Worm (Caenorhabditis elegans) whole organism, mixed stage, embryonic: ENCODE measurements around the gene gck-4.

Experiments
- M03D4.4 ChIP-seq: sonication (generic microtip); optimal IDR thresholded peaks from 2 replicates; lab custom pipeline; 2017; ENCODE audit warnings: mild to moderate bottlenecking, missing genetic modification characterization, missing compliant biosample characterization
- bed-3 ChIP-seq: fragments of 200-800 bp; sonication (Bioruptor generic); optimal IDR thresholded peaks from 3 replicates; lab custom pipeline; 2018; ENCODE audit warnings: mild to moderate bottlenecking, missing genetic modification characterization, moderate library complexity, missing compliant biosample characterization
- blmp-1 ChIP-seq: fragments of 150-350 bp; optimal IDR thresholded peaks from 2 replicates; lab custom pipeline; 2014; ENCODE audit warnings: missing biosample characterization, missing genetic modification characterization
- ceh-39 ChIP-seq: fragments of 150-350 bp; optimal IDR thresholded peaks from 2 replicates; lab custom pipeline; 2014; ENCODE audit warnings: missing biosample characterization, missing genetic modification characterization
- ceh-43 ChIP-seq: fragments of 200-800 bp; sonication (Bioruptor generic); optimal IDR thresholded peaks from 2 replicates; lab custom pipeline; 2018; ENCODE audit warnings: mild to moderate bottlenecking, missing genetic modification characterization, moderate library complexity, missing compliant biosample characterization
- ceh-83 ChIP-seq: fragments of 200-800 bp; sonication (Bioruptor generic); optimal IDR thresholded peaks from 2 replicates; lab custom pipeline; 2018; ENCODE audit warnings: mild to moderate bottlenecking, missing genetic modification characterization, missing compliant biosample characterization
- ces-1 ChIP-seq: fragments of 150-350 bp; optimal IDR thresholded peaks from 2 replicates; lab custom pipeline; 2014; ENCODE audit warnings: missing biosample characterization, missing genetic modification reagents, missing genetic modification characterization
- cnd-1 ChIP-seq: fragments of 200-800 bp; sonication (Bioruptor generic); optimal IDR thresholded peaks from 2 replicates; lab custom pipeline; 2018; ENCODE audit warnings: mild to moderate bottlenecking, missing genetic modification characterization, missing compliant biosample characterization
- drap-1 ChIP-seq: fragments of 200-800 bp; sonication (Bioruptor generic); optimal IDR thresholded peaks from 3 replicates; lab custom pipeline; 2018; ENCODE audit warnings: mild to moderate bottlenecking, missing genetic modification characterization, missing compliant biosample characterization
- elt-1 ChIP-seq: sonication (generic microtip); optimal IDR thresholded peaks from 2 replicates; lab custom pipeline; 2017; ENCODE audit warnings: missing genetic modification characterization, mild to moderate bottlenecking, missing compliant biosample characterization, antibody characterized with exemption, moderate library complexity, borderline replicate concordance; ENCODE audit not compliant: insufficient read depth
- elt-3 ChIP-seq: fragments of 150-350 bp; optimal IDR thresholded peaks from 2 replicates; lab custom pipeline; 2014; ENCODE audit warnings: missing biosample characterization, missing genetic modification characterization
- flh-1 ChIP-seq: fragments of 200-800 bp; sonication (Bioruptor generic); optimal IDR thresholded peaks from 2 replicates; lab custom pipeline; 2018; ENCODE audit warnings: mild to moderate bottlenecking, missing genetic modification characterization, moderate library complexity, missing compliant biosample characterization
- ham-2 ChIP-seq: fragments of 200-800 bp; sonication (Bioruptor generic); optimal IDR thresholded peaks from 2 replicates; lab custom pipeline; 2018; ENCODE audit warnings: mild to moderate bottlenecking, missing genetic modification characterization, missing compliant biosample characterization
- hlh-1 ChIP-seq: fragments of 150-350 bp; optimal IDR thresholded peaks from 2 replicates; lab custom pipeline; 2014; ENCODE audit warnings: missing biosample characterization, missing genetic modification reagents, missing genetic modification characterization
- lin-13 ChIP-seq: fragments of 150-350 bp; optimal IDR thresholded peaks from 2 replicates; lab custom pipeline; 2014; ENCODE audit warnings: missing biosample characterization, missing genetic modification characterization
- lin-32 ChIP-seq: fragments of 200-800 bp; sonication (Bioruptor generic); optimal IDR thresholded peaks from 2 replicates; lab custom pipeline; 2018; ENCODE audit warnings: mild to moderate bottlenecking, missing genetic modification characterization, missing compliant biosample characterization
- lsy-2 ChIP-seq: fragments of 150-350 bp; optimal IDR thresholded peaks from 2 replicates; lab custom pipeline; 2014; ENCODE audit warnings: missing biosample characterization, missing genetic modification characterization
- mab-5 ChIP-seq: fragments of 150-350 bp; optimal IDR thresholded peaks from 2 replicates; lab custom pipeline; 2014; ENCODE audit warnings: missing biosample characterization, missing genetic modification characterization
- mep-1 ChIP-seq: fragments of 150-350 bp; optimal IDR thresholded peaks from 2 replicates; lab custom pipeline; 2017; ENCODE audit warnings: missing biosample characterization, missing genetic modification reagents, missing genetic modification characterization, inconsistent platforms
- mls-2 ChIP-seq: sonication (generic microtip); optimal IDR thresholded peaks from 2 replicates; lab custom pipeline; 2016; ENCODE audit warnings: mild to moderate bottlenecking, missing genetic modification characterization, moderate library complexity, missing compliant biosample characterization
- nhr-12 ChIP-seq: fragments of 150-350 bp; optimal IDR thresholded peaks from 2 replicates; lab custom pipeline; 2014; ENCODE audit warnings: missing biosample characterization, missing genetic modification characterization
- nhr-2 ChIP-seq: fragments of 150-350 bp; optimal IDR thresholded peaks from 2 replicates; lab custom pipeline; 2014; ENCODE audit warnings: missing biosample characterization, missing genetic modification characterization
- nhr-237 ChIP-seq: fragments of 150-350 bp; optimal IDR thresholded peaks from 2 replicates; lab custom pipeline; 2014; ENCODE audit warnings: missing biosample characterization, missing genetic modification characterization
- nhr-28 ChIP-seq: fragments of 150-350 bp; optimal IDR thresholded peaks from 2 replicates; lab custom pipeline; 2014; ENCODE audit warnings: missing biosample characterization, missing genetic modification characterization
- nhr-76 ChIP-seq: sonication (generic microtip); optimal IDR thresholded peaks from 2 replicates; lab custom pipeline; 2017; ENCODE audit warnings: missing biosample characterization, missing genetic modification characterization
- pha-4 ChIP-seq: fragments of 150-350 bp; optimal IDR thresholded peaks from 2 replicates; lab custom pipeline; 2018; ENCODE audit warnings: missing biosample characterization, missing genetic modification reagents, missing genetic modification characterization
- sem-2 ChIP-seq: fragments of 200-800 bp; sonication (Bioruptor generic); optimal IDR thresholded peaks from 2 replicates; lab custom pipeline; 2018; ENCODE audit warnings: mild to moderate bottlenecking, missing genetic modification characterization, missing compliant biosample characterization
- snpc-4 ChIP-seq: fragments of 150-350 bp; optimal IDR thresholded peaks from 2 replicates; lab custom pipeline; 2014; ENCODE audit warnings: missing biosample characterization, missing genetic modification characterization
- sptf-1 ChIP-seq: sonication (generic microtip); optimal IDR thresholded peaks from 2 replicates; lab custom pipeline; 2017; ENCODE audit warnings: mild to moderate bottlenecking, missing genetic modification characterization, moderate library complexity, missing compliant biosample characterization
- tbx-8 ChIP-seq: fragments of 200-800 bp; sonication (Bioruptor generic); optimal IDR thresholded peaks from 2 replicates; lab custom pipeline; 2018; ENCODE audit warnings: mild to moderate bottlenecking, missing genetic modification characterization, moderate library complexity, missing compliant biosample characterization
- unc-120 ChIP-seq: sonication (generic microtip); optimal IDR thresholded peaks from 2 replicates; lab custom pipeline; 2017; ENCODE audit warnings: missing genetic modification characterization, missing compliant biosample characterization; ENCODE audit not compliant: poor library complexity, severe bottlenecking
- unc-39 ChIP-seq: fragments of 150-350 bp; optimal IDR thresholded peaks from 2 replicates; lab custom pipeline; 2014; ENCODE audit warnings: missing biosample characterization, missing genetic modification characterization
- unc-62 ChIP-seq: fragments of 150-350 bp; optimal IDR thresholded peaks from 2 replicates; lab custom pipeline; 2014; ENCODE audit warnings: missing biosample characterization, missing genetic modification reagents, missing genetic modification characterization
- zip-8 ChIP-seq: fragments of 150-350 bp; optimal IDR thresholded peaks from 2 replicates; lab custom pipeline; 2014; ENCODE audit warnings: missing biosample characterization, missing genetic modification characterization
- ztf-11 ChIP-seq: fragments of 150-350 bp; optimal IDR thresholded peaks from 2 replicates; lab custom pipeline; 2014; ENCODE audit warnings: missing biosample characterization, missing genetic modification characterization

Gene gck-4

DNA sequence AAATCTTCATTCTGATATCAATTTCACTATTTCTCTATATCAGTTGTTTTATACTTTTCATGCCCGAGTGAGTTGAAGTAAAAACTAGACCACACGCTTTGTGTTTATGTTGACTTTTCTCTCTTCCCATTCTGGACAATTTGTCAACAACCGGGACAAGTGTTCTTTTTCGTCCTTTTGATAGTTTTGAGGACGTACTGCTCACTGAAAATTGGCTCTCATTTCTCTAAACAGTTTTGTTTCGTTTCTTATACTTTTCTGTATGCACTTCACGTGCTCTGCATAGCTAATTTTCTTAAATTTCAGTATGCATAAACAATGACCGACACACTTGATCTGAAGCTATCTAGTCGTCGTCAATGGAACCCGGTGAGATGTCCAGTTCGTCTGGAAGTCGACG is 10.7 kb downstream of the gck-4 start, which contains the start of gene adm-2:
Gene adm-2 (plus strand): TSS at position 301 of the 400 bp plus-strand sequence.
- TF ChIP-seq ham-2 (GFP tag; lab: Kevin White, UChicago) (no peak), nhr-12 (tag; lab: Kevin White, UChicago) (no peak), nhr-237 (tag; lab: Kevin White, UChicago) (no peak), nhr-2 (no peak), unc-39 (tag; lab: Kevin White, UChicago) (no peak), ztf-11 (tag; lab: Kevin White, UChicago) (no peak), lin-13 (no peak)

DNA sequence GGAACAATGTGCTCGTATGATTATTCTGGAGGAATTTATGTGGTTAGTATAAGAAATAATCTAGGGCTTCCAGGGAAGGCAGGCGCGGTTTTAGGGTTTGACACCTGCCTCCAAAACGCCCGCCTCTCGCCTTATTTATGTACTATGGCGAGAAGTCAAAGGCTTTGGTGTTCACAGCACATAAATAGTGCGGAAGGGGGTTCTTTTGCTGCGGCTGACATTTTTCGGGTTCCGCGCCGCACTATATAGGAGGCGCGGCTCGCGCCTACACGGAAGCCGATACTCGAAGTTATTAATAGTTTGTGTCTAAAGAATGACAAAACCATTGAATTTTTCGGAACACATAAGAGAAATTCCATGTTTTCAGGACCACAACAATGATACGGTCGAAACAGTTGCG is 13.3 kb downstream of the gck-4 start:
- no peak for TF ChIP-seq ztf-11 (tag; lab: Kevin White, UChicago)
- TF ChIP-seq blmp-1 (tag; lab: Kevin White, UChicago) = no peak
- no peak for TF ChIP-seq ceh-43 (GFP tag; lab: Kevin White, UChicago)
- TF ChIP-seq mep-1 (tag; lab: Kevin White, UChicago) = no peak
- no peak for TF ChIP-seq mab-5 (tag; lab: Kevin White, UChicago)
- TF ChIP-seq flh-1 = no peak
- no peak for TF ChIP-seq nhr-237 (tag; lab: Kevin White, UChicago)

DNA sequence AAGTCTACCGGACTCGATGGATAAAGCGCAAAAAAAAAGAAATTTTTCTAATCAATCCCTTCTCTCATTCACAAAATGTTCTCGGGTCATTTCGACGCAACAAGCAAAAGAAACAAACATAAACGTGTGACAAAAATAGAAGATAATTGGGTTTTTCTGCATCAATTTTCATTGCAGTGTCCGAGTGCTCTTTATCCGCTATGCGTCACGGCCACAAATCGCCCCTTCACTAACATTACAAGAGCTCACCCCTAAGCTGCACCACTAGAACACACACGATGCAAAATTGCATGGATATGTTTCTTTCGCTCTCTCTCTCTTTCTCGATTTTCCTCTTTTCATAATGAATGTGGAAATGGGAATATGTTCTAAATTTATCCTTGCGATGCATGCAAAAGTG is 19.2 kb downstream of the gck-4 start:
- TF ChIP-seq ces-1 (GFP tag; lab: Kevin White, UChicago) (peak; percentile 50), tbx-8 (GFP tag; lab: Kevin White, UChicago) (no peak)

DNA sequence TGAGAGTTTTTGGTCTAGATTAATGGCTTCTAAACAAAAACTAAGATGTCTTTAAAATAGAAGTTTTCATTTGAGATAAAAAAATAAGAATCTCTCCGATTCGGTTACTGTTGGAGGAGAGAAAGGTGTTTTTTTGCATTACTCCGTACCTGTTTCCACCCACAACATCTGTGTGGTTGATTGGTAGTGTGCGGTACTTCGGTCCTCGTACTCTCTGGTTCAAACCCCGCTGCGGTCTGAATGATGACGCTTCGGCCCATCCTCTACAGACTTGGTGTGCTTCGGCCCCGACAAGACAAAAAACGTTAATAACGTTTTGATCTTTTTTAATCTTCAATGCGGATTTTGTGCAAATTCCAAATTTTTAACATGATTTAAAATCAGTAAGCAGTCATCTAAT is 20.5 kb downstream of the gck-4 start:
- no peak for TF ChIP-seq elt-1 (tag; lab: Kevin White, UChicago)
- TF ChIP-seq ceh-39 (tag; lab: Kevin White, UChicago) = no peak
- TF ChIP-seq unc-120 (tag; lab: Kevin White, UChicago) = no peak
- no peak for TF ChIP-seq snpc-4 (tag; lab: Kevin White, UChicago)
- TF ChIP-seq lin-13 = no peak

DNA sequence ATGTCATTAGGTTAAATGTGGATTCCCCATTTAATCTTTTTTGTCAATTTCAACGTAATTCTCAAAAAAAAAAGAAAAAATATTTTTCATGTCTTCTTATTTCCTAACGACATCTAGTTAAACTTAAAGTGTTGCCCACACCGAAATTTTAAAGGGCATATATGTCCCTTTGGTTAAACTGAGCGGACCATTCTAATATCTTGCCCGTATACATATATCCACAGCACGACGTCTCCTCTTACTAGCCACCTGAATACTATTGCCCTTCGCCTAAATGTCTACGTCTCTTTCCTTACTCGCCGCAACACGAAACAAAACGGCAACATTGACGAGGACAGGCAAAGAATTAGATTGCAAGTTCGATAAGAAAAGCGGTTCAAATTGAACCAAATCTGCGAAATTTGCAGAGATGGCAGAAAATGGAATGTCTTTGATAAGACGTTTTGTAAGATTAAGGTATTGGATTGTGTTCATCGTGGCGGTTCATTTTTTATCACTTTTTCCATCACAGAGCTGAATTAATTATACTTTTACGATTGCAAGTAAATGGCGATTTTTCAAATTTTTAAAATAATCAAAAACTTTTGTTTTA is 23.7 kb downstream of the gck-4 start:
- no peak for TF ChIP-seq ceh-43 (GFP tag; lab: Kevin White, UChicago)
- TF ChIP-seq elt-1 (tag; lab: Kevin White, UChicago) = peak; percentile 88
- TF ChIP-seq bed-3 (GFP tag; lab: Kevin White, UChicago) = no peak
- peak; percentile 95 for TF ChIP-seq mab-5 (tag; lab: Kevin White, UChicago)
- TF ChIP-seq sem-2 (GFP tag; lab: Kevin White, UChicago) = no peak
- peak; percentile 94 for TF ChIP-seq hlh-1 (tag; lab: Kevin White, UChicago)
- peak; percentile 89 for TF ChIP-seq nhr-28
- peak; percentile 30 for TF ChIP-seq lin-32 (GFP tag; lab: Kevin White, UChicago)
- peak; percentile 90 for TF ChIP-seq lsy-2 (tag; lab: Kevin White, UChicago)
- no peak for TF ChIP-seq blmp-1 (tag; lab: Kevin White, UChicago)
- TF ChIP-seq M03D4.4 (tag; lab: Kevin White, UChicago) = peak; percentile 54
- TF ChIP-seq ces-1 (GFP tag; lab: Kevin White, UChicago) = peak; percentile 99
- peak; percentile 95 for TF ChIP-seq elt-3
- peak; percentile 91 for TF ChIP-seq drap-1
- peak; percentile 37 for TF ChIP-seq nhr-2
- TF ChIP-seq lin-13 = peak; percentile 98
- TF ChIP-seq snpc-4 (tag; lab: Kevin White, UChicago) = no peak
- TF ChIP-seq sptf-1 (tag; lab: Kevin White, UChicago) = peak; percentile 90
- peak; percentile 88 for TF ChIP-seq cnd-1 (tag; lab: Kevin White, UChicago)
- TF ChIP-seq unc-62 = peak; percentile 95
- no peak for TF ChIP-seq ham-2 (GFP tag; lab: Kevin White, UChicago)
- peak; percentile 100 for TF ChIP-seq nhr-237 (tag; lab: Kevin White, UChicago)
- peak; percentile 94 for TF ChIP-seq ceh-39 (tag; lab: Kevin White, UChicago)
- TF ChIP-seq mep-1 (tag; lab: Kevin White, UChicago) = peak; percentile 96
- TF ChIP-seq nhr-76 (tag; lab: Kevin White, UChicago) = peak; percentile 82
- peak; percentile 79 for TF ChIP-seq mls-2
- TF ChIP-seq pha-4 (tag; lab: Kevin White, UChicago) = peak; percentile 99
- TF ChIP-seq zip-8 (tag; lab: Kevin White, UChicago) = no peak
- peak; percentile 90 for TF ChIP-seq ztf-11 (tag; lab: Kevin White, UChicago)
- no peak for TF ChIP-seq tbx-8 (GFP tag; lab: Kevin White, UChicago)
- no peak for TF ChIP-seq flh-1
- peak; percentile 87 for TF ChIP-seq nhr-12 (tag; lab: Kevin White, UChicago)
- peak; percentile 89 for TF ChIP-seq unc-120 (tag; lab: Kevin White, UChicago)
- peak; percentile 97 for TF ChIP-seq unc-39 (tag; lab: Kevin White, UChicago)
- peak; percentile 55 for TF ChIP-seq ceh-83 (GFP tag; lab: Kevin White, UChicago)
